Fruit fly (Drosophila melanogaster): Measurements from ENCODE around the gene CG14543.

The CG14543 gene

DNA sequence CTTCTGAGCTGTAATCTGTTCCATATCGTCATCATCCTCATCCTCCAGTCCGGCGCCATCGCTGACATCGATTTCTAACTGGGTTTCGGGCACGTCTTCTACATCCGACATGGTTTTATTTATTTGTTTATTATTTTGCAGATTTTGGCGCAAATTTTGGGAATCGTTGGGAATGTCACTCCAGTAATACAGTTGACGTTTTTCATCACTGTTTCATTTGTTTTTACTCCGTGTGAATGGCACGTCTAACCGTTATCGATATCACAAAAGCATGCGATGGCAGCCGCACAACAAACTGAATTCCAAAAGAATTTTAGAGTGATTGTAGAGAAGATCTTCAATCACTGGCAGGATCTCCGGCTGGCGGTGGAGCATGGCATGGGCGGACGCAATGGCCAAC lies at the start of gene CG14543, which contains the start of gene Sld5 (continued):
- TF ChIP-seq CHES-1-like (GFP tag; optimal IDR thresholded peaks at IDR 0.05) (peak; percentile 58), Fer2 (tag; optimal IDR thresholded peaks at IDR 0.05) (no peak), Adf1 (GFP tag; IDR thresholded peaks at IDR 0.05) (no peak), sim (GFP tag; IDR thresholded peaks at IDR 0.05) (no peak), CG15696 (tag; optimal IDR thresholded peaks at IDR 0.05) (no peak), CG6813 (GFP tag; optimal IDR thresholded peaks at IDR 0.05) (peak; percentile 1)

DNA sequence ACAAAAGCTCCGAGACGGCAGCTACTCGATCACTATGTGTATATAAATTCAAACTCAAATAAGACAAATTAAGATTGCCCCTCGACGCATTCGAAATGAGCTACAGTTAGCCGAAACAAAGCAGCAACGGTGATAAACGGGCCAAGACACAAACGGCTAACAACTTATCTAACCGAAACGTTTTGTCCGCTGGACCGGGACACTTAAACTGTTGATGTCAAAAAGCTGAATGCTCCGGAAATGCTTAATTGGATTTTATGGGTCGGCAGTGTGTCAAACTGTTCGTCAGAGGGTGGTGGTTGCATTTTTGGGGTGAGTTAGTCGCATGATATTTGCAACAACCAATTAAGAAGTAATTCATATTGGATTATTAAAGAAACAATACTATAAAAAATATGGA lies 49.1 kb upstream of the CG14543 start:
- no peak for TF ChIP-seq CG1792 (GFP tag; optimal IDR thresholded peaks at IDR 0.05)
- TF ChIP-seq CG13775 (GFP tag; optimal IDR thresholded peaks at IDR 0.05): no peak
- TF ChIP-seq CG16779 (GFP tag; IDR thresholded peaks at IDR 0.05): no peak
- peak; percentile 43 to 89 for TF ChIP-seq insv (GFP tag; optimal IDR thresholded peaks at IDR 0.05)
- no peak for TF ChIP-seq tin (GFP tag; optimal IDR thresholded peaks at IDR 0.05)
- peak; percentile 78 for TF ChIP-seq Elba2 (GFP tag; optimal IDR thresholded peaks at IDR 0.05)
- TF ChIP-seq Abd-B (GFP tag; optimal IDR thresholded peaks at IDR 0.05): peak; percentile 56
- TF ChIP-seq mirr (GFP tag; optimal IDR thresholded peaks at IDR 0.05): no peak
- peak; percentile 93 for TF ChIP-seq CG18011 (GFP tag; optimal IDR thresholded peaks at IDR 0.05)
- TF ChIP-seq vvl (GFP tag; IDR thresholded peaks at IDR 0.05): 0 out of 2 replicates have a peak, but pooled peaks have one; percentile 10
- TF ChIP-seq rib (GFP tag; IDR thresholded peaks at IDR 0.05): no peak
- TF ChIP-seq CG10147 (GFP tag; optimal IDR thresholded peaks at IDR 0.05): no peak
- no peak for TF ChIP-seq Hand (GFP tag; optimal IDR thresholded peaks at IDR 0.05)
- TF ChIP-seq pros (GFP tag; optimal IDR thresholded peaks at IDR 0.05): peak; percentile 34
- TF ChIP-seq Blimp-1 (GFP tag; optimal IDR thresholded peaks at IDR 0.05): no peak
- TF ChIP-seq Awh (GFP tag; IDR thresholded peaks at IDR 0.05): peak; percentile 76
- no peak for TF ChIP-seq CG10274 (GFP tag; optimal IDR thresholded peaks at IDR 0.05)
- TF ChIP-seq abd-A (tag; optimal IDR thresholded peaks at IDR 0.05): peak; percentile 45

DNA sequence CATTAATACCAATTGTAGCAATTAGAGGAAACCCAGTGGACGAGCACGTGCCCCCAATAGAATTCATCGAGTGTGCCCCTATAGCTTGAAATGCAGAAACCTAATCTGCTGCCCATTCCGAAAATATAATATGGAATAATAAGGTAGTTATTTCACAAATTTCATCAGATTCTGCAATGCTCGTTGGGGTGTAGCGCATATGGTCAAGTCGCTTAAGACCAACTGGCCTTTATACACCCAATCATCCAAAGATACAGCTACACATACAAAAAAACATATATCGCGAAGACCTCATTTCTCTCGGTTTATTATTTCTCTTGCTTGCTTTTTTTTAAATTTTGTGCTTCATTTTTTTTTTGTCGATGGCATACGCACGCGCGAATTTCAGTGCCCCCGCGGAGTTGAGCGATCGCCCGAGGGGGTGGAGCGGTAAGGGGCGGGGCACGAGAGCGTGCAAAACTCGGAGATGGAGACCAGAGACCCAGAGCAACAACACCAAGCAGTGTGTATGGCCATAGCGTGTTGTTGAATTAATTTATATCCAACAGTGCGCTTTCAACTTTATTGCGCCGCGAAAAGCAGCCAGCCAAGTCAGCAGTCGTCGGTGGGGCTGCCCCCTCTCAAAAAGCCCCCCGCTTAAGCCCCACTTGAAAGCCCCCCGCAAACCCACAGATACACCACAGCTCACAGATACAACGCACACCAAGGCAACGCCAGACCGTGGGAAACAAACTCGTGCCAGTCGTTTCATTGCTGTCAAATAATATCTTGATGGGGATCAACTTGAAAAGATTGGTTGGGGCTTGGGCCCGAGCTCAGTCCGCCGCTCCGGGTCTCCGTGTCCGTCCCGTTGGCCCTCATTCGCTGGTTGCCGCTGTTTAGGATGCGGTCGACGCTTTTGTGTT lies 48.2 kb upstream of the CG14543 start:
- TF ChIP-seq Drgx (GFP tag; IDR thresholded peaks at IDR 0.05) (peak; percentile 54), CG12769 (tag; optimal IDR thresholded peaks at IDR 0.05) (peak; percentile 89), tna (GFP tag; IDR thresholded peaks at IDR 0.05; ENCODE audit: partially characterized antibody) (0 out of 2 replicates have a peak, but pooled peaks have one; percentile 33), CG2199 (GFP tag; IDR thresholded peaks at IDR 0.05) (peak; percentile 17; the same call in 1 of the 3 replicates), gce (GFP tag; IDR thresholded peaks at IDR 0.05) (0 out of 3 replicates have a peak, but pooled peaks have one; percentile 18), kni (GFP tag; optimal IDR thresholded peaks at IDR 0.05) (peak; percentile 69), bsh (GFP tag; optimal IDR thresholded peaks at IDR 0.05) (peak in 1 of 2 experiments; percentile 46), fu2 (GFP tag; optimal IDR thresholded peaks at IDR 0.05) (no peak), CG10274 (GFP tag; optimal IDR thresholded peaks at IDR 0.05) (peak; percentile 69), CG14441 (GFP tag; IDR thresholded peaks at IDR 0.05) (peak; percentile 22; the same call in 1 of the 2 replicates), CG10543 (GFP tag; optimal IDR thresholded peaks at IDR 0.05) (peak; percentile 91), Dll (GFP tag; IDR thresholded peaks at IDR 0.05; ENCODE audit: partially characterized antibody) (peak; percentile 27; the same call in 1 of the 4 replicates), Awh (GFP tag; IDR thresholded peaks at IDR 0.05) (no peak), onecut (GFP tag; IDR thresholded peaks at IDR 0.05) (no peak), Deaf1 (tag; optimal IDR thresholded peaks at IDR 0.05) (peak; percentile 14), Dip2 (GFP tag; IDR thresholded peaks at IDR 0.05) (no peak), Eip74EF (GFP tag; optimal IDR thresholded peaks at IDR 0.05) (no peak), NfI (GFP tag; optimal IDR thresholded peaks at IDR 0.05) (no peak), CG10462 (GFP tag; optimal IDR thresholded peaks at IDR 0.05) (no peak), nom (GFP tag; optimal IDR thresholded peaks at IDR 0.05) (peak; percentile 93), CG13287 (GFP tag; IDR thresholded peaks at IDR 0.05; ENCODE audit: partially characterized antibody) (0 out of 2 replicates have a peak, but pooled peaks have one; percentile 5), lmd (GFP tag; IDR thresholded peaks at IDR 0.05) (no peak), zen2 (GFP tag; IDR thresholded peaks at IDR 0.05; ENCODE audit: partially characterized antibody) (peak; percentile 28; the same call in 1 of the 3 replicates)
